Worm (Caenorhabditis elegans) whole organism, mixed stage, embryonic: ENCODE results near the gene F23F1.5.

Experiments used
- M03D4.4 ChIP-seq: sonication (generic microtip); optimal IDR thresholded peaks from 2 replicates; lab custom pipeline; 2017; ENCODE audit warnings: mild to moderate bottlenecking, missing genetic modification characterization, missing compliant biosample characterization
- bed-3 ChIP-seq: fragments of 200-800 bp; sonication (Bioruptor generic); optimal IDR thresholded peaks from 3 replicates; lab custom pipeline; 2018; ENCODE audit warnings: mild to moderate bottlenecking, missing genetic modification characterization, moderate library complexity, missing compliant biosample characterization
- blmp-1 ChIP-seq: fragments of 150-350 bp; optimal IDR thresholded peaks from 2 replicates; lab custom pipeline; 2014; ENCODE audit warnings: missing biosample characterization, missing genetic modification characterization
- ceh-39 ChIP-seq: fragments of 150-350 bp; optimal IDR thresholded peaks from 2 replicates; lab custom pipeline; 2014; ENCODE audit warnings: missing biosample characterization, missing genetic modification characterization
- ceh-43 ChIP-seq: fragments of 200-800 bp; sonication (Bioruptor generic); optimal IDR thresholded peaks from 2 replicates; lab custom pipeline; 2018; ENCODE audit warnings: mild to moderate bottlenecking, missing genetic modification characterization, moderate library complexity, missing compliant biosample characterization
- ceh-83 ChIP-seq: fragments of 200-800 bp; sonication (Bioruptor generic); optimal IDR thresholded peaks from 2 replicates; lab custom pipeline; 2018; ENCODE audit warnings: mild to moderate bottlenecking, missing genetic modification characterization, missing compliant biosample characterization
- ces-1 ChIP-seq: fragments of 150-350 bp; optimal IDR thresholded peaks from 2 replicates; lab custom pipeline; 2014; ENCODE audit warnings: missing biosample characterization, missing genetic modification reagents, missing genetic modification characterization
- cnd-1 ChIP-seq: fragments of 200-800 bp; sonication (Bioruptor generic); optimal IDR thresholded peaks from 2 replicates; lab custom pipeline; 2018; ENCODE audit warnings: mild to moderate bottlenecking, missing genetic modification characterization, missing compliant biosample characterization
- drap-1 ChIP-seq: fragments of 200-800 bp; sonication (Bioruptor generic); optimal IDR thresholded peaks from 3 replicates; lab custom pipeline; 2018; ENCODE audit warnings: mild to moderate bottlenecking, missing genetic modification characterization, missing compliant biosample characterization
- elt-1 ChIP-seq: sonication (generic microtip); optimal IDR thresholded peaks from 2 replicates; lab custom pipeline; 2017; ENCODE audit warnings: missing genetic modification characterization, mild to moderate bottlenecking, missing compliant biosample characterization, antibody characterized with exemption, moderate library complexity, borderline replicate concordance; ENCODE audit not compliant: insufficient read depth
- elt-3 ChIP-seq: fragments of 150-350 bp; optimal IDR thresholded peaks from 2 replicates; lab custom pipeline; 2014; ENCODE audit warnings: missing biosample characterization, missing genetic modification characterization
- flh-1 ChIP-seq: fragments of 200-800 bp; sonication (Bioruptor generic); optimal IDR thresholded peaks from 2 replicates; lab custom pipeline; 2018; ENCODE audit warnings: mild to moderate bottlenecking, missing genetic modification characterization, moderate library complexity, missing compliant biosample characterization
- ham-2 ChIP-seq: fragments of 200-800 bp; sonication (Bioruptor generic); optimal IDR thresholded peaks from 2 replicates; lab custom pipeline; 2018; ENCODE audit warnings: mild to moderate bottlenecking, missing genetic modification characterization, missing compliant biosample characterization
- hlh-1 ChIP-seq: fragments of 150-350 bp; optimal IDR thresholded peaks from 2 replicates; lab custom pipeline; 2014; ENCODE audit warnings: missing biosample characterization, missing genetic modification reagents, missing genetic modification characterization
- lin-13 ChIP-seq: fragments of 150-350 bp; optimal IDR thresholded peaks from 2 replicates; lab custom pipeline; 2014; ENCODE audit warnings: missing biosample characterization, missing genetic modification characterization
- lin-32 ChIP-seq: fragments of 200-800 bp; sonication (Bioruptor generic); optimal IDR thresholded peaks from 2 replicates; lab custom pipeline; 2018; ENCODE audit warnings: mild to moderate bottlenecking, missing genetic modification characterization, missing compliant biosample characterization
- lsy-2 ChIP-seq: fragments of 150-350 bp; optimal IDR thresholded peaks from 2 replicates; lab custom pipeline; 2014; ENCODE audit warnings: missing biosample characterization, missing genetic modification characterization
- mab-5 ChIP-seq: fragments of 150-350 bp; optimal IDR thresholded peaks from 2 replicates; lab custom pipeline; 2014; ENCODE audit warnings: missing biosample characterization, missing genetic modification characterization
- mep-1 ChIP-seq: fragments of 150-350 bp; optimal IDR thresholded peaks from 2 replicates; lab custom pipeline; 2017; ENCODE audit warnings: missing biosample characterization, missing genetic modification reagents, missing genetic modification characterization, inconsistent platforms
- mls-2 ChIP-seq: sonication (generic microtip); optimal IDR thresholded peaks from 2 replicates; lab custom pipeline; 2016; ENCODE audit warnings: mild to moderate bottlenecking, missing genetic modification characterization, moderate library complexity, missing compliant biosample characterization
- nhr-12 ChIP-seq: fragments of 150-350 bp; optimal IDR thresholded peaks from 2 replicates; lab custom pipeline; 2014; ENCODE audit warnings: missing biosample characterization, missing genetic modification characterization
- nhr-2 ChIP-seq: fragments of 150-350 bp; optimal IDR thresholded peaks from 2 replicates; lab custom pipeline; 2014; ENCODE audit warnings: missing biosample characterization, missing genetic modification characterization
- nhr-237 ChIP-seq: fragments of 150-350 bp; optimal IDR thresholded peaks from 2 replicates; lab custom pipeline; 2014; ENCODE audit warnings: missing biosample characterization, missing genetic modification characterization
- nhr-28 ChIP-seq: fragments of 150-350 bp; optimal IDR thresholded peaks from 2 replicates; lab custom pipeline; 2014; ENCODE audit warnings: missing biosample characterization, missing genetic modification characterization
- nhr-76 ChIP-seq: sonication (generic microtip); optimal IDR thresholded peaks from 2 replicates; lab custom pipeline; 2017; ENCODE audit warnings: missing biosample characterization, missing genetic modification characterization
- pha-4 ChIP-seq: fragments of 150-350 bp; optimal IDR thresholded peaks from 2 replicates; lab custom pipeline; 2018; ENCODE audit warnings: missing biosample characterization, missing genetic modification reagents, missing genetic modification characterization
- snpc-4 ChIP-seq: fragments of 150-350 bp; optimal IDR thresholded peaks from 2 replicates; lab custom pipeline; 2014; ENCODE audit warnings: missing biosample characterization, missing genetic modification characterization
- sptf-1 ChIP-seq: sonication (generic microtip); optimal IDR thresholded peaks from 2 replicates; lab custom pipeline; 2017; ENCODE audit warnings: mild to moderate bottlenecking, missing genetic modification characterization, moderate library complexity, missing compliant biosample characterization
- tbx-8 ChIP-seq: fragments of 200-800 bp; sonication (Bioruptor generic); optimal IDR thresholded peaks from 2 replicates; lab custom pipeline; 2018; ENCODE audit warnings: mild to moderate bottlenecking, missing genetic modification characterization, moderate library complexity, missing compliant biosample characterization
- unc-120 ChIP-seq: sonication (generic microtip); optimal IDR thresholded peaks from 2 replicates; lab custom pipeline; 2017; ENCODE audit warnings: missing genetic modification characterization, missing compliant biosample characterization; ENCODE audit not compliant: poor library complexity, severe bottlenecking
- unc-39 ChIP-seq: fragments of 150-350 bp; optimal IDR thresholded peaks from 2 replicates; lab custom pipeline; 2014; ENCODE audit warnings: missing biosample characterization, missing genetic modification characterization
- unc-62 ChIP-seq: fragments of 150-350 bp; optimal IDR thresholded peaks from 2 replicates; lab custom pipeline; 2014; ENCODE audit warnings: missing biosample characterization, missing genetic modification reagents, missing genetic modification characterization
- zip-8 ChIP-seq: fragments of 150-350 bp; optimal IDR thresholded peaks from 2 replicates; lab custom pipeline; 2014; ENCODE audit warnings: missing biosample characterization, missing genetic modification characterization
- ztf-11 ChIP-seq: fragments of 150-350 bp; optimal IDR thresholded peaks from 2 replicates; lab custom pipeline; 2014; ENCODE audit warnings: missing biosample characterization, missing genetic modification characterization

Gene F23F1.5

DNA sequence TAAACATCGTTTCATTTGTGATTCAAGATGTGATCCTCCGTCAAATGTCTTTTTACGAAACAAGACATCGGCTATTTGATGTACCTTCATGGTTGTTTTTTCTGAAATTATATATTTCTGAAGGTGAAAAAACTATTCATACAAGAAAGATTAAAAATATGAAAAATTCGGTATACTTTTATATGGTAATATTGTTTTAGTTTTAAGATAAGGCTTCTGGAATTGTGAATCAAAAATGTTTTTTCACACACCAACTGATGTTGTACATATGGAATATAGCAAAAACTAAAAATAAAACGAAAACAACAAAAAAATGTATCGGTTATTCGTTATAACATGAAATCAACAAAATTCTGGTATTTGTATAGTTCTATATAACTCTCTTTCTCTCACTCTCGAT, 5.8 kb upstream of the F23F1.5 start, which contains the start of gene F23F1.6:
Gene F23F1.6 (minus strand): TSS at position 101 of the 400 bp plus-strand sequence.
- TF ChIP-seq unc-120 (tag; lab: Kevin White, UChicago) (no peak), M03D4.4 (tag; lab: Kevin White, UChicago) (no peak), unc-62 (GFP tag; lab: Kevin White, UChicago) (no peak), lin-13 (tag; lab: Kevin White, UChicago) (no peak), nhr-237 (tag; lab: Kevin White, UChicago) (no peak), drap-1 (no peak), flh-1 (GFP tag; lab: Kevin White, UChicago) (no peak), nhr-12 (tag; lab: Kevin White, UChicago) (no peak), ztf-11 (tag; lab: Kevin White, UChicago) (no peak), ceh-39 (no peak), hlh-1 (tag; lab: Kevin White, UChicago) (no peak), bed-3 (GFP tag; lab: Kevin White, UChicago) (no peak), ceh-83 (no peak), blmp-1 (tag; lab: Kevin White, UChicago) (no peak), unc-39 (no peak), nhr-28 (no peak), pha-4 (no peak)

DNA sequence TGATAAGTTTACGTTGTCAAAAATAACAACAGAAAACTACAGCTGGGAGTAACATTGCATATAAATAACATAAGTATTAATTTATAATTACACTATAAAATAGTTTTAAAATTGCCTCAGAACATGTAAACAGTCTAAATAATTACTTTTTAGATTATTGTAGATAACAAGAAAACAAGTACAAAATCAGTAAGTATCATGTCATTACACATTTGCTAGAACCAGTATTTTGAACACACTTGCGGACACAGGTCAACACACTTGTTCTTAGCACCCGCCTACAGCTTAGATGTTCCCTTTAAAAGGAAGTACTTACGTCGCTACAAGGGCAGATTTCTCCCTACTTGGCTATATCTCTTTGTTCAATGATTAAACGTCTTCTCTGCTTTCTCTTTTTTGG, 2.5 kb upstream of the F23F1.5 start, which contains the start of gene F23F1.2:
Gene F23F1.2 (plus strand): TSS at position 301 of the 400 bp plus-strand sequence.
- TF ChIP-seq nhr-28 (no peak), pha-4 (no peak), ztf-11 (tag; lab: Kevin White, UChicago) (no peak), unc-39 (no peak), blmp-1 (tag; lab: Kevin White, UChicago) (no peak), M03D4.4 (tag; lab: Kevin White, UChicago) (no peak), nhr-2 (tag; lab: Kevin White, UChicago) (no peak), zip-8 (tag; lab: Kevin White, UChicago) (no peak), tbx-8 (GFP tag; lab: Kevin White, UChicago) (no peak), nhr-237 (tag; lab: Kevin White, UChicago) (no peak), mab-5 (no peak), ceh-83 (no peak), sptf-1 (no peak), nhr-76 (tag; lab: Kevin White, UChicago) (no peak), cnd-1 (tag; lab: Kevin White, UChicago) (no peak), unc-62 (GFP tag; lab: Kevin White, UChicago) (no peak), ceh-43 (no peak)
- TF ChIP-seq, all 35 proteins: peak for 0

DNA sequence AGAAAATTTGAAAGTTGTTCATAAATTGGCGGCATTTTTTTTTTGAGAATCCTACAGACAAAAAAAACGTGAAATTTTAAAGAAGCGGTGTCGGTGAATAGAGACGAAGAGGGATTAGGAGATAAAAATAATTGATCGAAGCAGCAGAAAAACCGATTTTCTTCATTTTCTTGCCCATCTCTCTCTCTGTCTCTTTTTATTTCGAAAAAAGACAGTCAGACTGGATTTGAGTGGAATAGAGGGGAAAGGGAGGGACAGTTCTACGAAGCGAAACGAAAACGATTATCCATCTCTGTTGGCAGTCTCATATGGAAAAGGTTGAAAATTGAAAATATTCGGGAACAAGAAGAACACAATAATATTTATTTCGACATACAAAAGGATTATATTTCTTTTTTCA, 1.8 kb downstream of the F23F1.5 start:
- TF ChIP-seq lin-32 (GFP tag; lab: Kevin White, UChicago) (no peak), ham-2 (GFP tag; lab: Kevin White, UChicago) (no peak), tbx-8 (GFP tag; lab: Kevin White, UChicago) (no peak), flh-1 (GFP tag; lab: Kevin White, UChicago) (no peak), zip-8 (tag; lab: Kevin White, UChicago) (no peak), cnd-1 (tag; lab: Kevin White, UChicago) (no peak), mls-2 (tag; lab: Kevin White, UChicago) (no peak), mab-5 (no peak), nhr-2 (tag; lab: Kevin White, UChicago) (no peak), bed-3 (GFP tag; lab: Kevin White, UChicago) (no peak), drap-1 (no peak), pha-4 (no peak), nhr-76 (tag; lab: Kevin White, UChicago) (no peak), elt-3 (tag; lab: Kevin White, UChicago) (no peak), mep-1 (tag; lab: Kevin White, UChicago) (no peak), ces-1 (no peak), lin-13 (tag; lab: Kevin White, UChicago) (no peak)

DNA sequence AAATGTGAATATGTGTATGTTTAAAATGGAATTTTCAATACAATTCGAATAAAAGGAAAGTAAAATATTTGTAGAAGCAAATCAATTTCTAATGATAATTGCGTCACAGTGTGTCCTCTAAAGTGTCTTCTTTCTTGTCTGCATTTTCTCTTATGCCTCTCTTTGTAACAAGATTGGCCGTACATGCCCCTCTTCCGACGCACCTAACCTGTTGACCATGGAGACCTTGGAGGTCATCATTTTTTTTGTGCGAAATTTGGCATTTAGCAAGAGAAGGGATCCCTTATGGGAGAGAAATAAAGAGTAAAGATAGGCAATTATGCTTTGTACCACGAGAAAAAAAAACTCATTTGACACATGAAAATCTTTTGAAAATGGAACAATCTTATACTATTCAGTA, 3.1 kb downstream of the F23F1.5 start, which contains the start of gene F23F1.4:
Gene F23F1.4 (minus strand): TSS at position 141 of the 400 bp plus-strand sequence.
- no peak for TF ChIP-seq drap-1
- TF ChIP-seq ztf-11 (tag; lab: Kevin White, UChicago): no peak
- TF ChIP-seq nhr-12 (tag; lab: Kevin White, UChicago): no peak
- no peak for TF ChIP-seq unc-62 (GFP tag; lab: Kevin White, UChicago)
- TF ChIP-seq flh-1 (GFP tag; lab: Kevin White, UChicago): no peak
- no peak for TF ChIP-seq snpc-4 (tag; lab: Kevin White, UChicago)
- TF ChIP-seq ceh-83: no peak
- no peak for TF ChIP-seq elt-1 (tag; lab: Kevin White, UChicago)
- peak; percentile 95 for TF ChIP-seq nhr-2 (tag; lab: Kevin White, UChicago)
- TF ChIP-seq tbx-8 (GFP tag; lab: Kevin White, UChicago): no peak
- peak; percentile 32 for TF ChIP-seq zip-8 (tag; lab: Kevin White, UChicago)
- TF ChIP-seq unc-120 (tag; lab: Kevin White, UChicago): no peak
- no peak for TF ChIP-seq ces-1
- TF ChIP-seq lsy-2 (tag; lab: Kevin White, UChicago): no peak
